Fruit fly (Drosophila melanogaster): ENCODE results near the gene crp.

DNA sequence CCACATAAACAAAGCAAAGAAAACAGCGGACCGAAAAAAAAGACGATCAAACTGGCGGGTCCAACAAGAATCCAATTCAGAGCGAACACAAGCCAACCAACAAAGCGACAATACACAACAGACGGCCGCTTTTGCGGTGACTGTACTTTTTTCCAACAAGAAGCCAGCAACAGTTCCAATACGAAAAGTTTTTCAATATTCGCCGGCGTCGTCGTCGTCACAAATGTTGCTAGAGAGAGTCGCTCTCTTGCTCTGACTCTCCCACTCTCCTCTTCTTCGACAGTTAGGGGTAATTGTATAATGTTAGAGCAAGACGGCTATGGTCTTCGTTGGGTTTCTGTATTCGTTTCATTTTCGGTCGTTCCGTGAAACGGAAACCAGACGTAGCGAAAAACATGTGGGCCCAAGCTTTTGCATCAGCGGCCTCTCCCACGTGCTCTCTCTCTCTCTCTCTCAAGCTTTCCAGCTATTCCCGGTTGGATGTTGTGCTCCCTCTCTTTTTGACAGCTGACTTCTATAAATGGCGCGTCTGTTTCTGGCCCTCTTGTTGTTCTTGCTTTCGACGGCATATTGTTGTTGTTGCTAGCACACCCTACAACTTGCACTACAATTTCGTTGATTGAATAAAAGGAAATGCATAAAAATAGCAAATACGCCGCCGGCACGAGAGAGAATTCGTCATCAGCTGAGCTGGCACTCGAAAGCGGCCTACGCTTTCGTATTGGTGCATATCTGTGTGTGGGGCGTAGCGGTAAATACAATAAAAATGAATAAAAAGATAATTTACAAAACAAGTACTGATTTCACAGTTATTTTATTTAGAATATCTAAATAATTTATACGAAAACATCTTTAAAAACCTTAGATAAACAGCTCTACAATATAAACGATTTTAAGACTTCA, 18.0 kb downstream of the crp start:
- no peak for TF ChIP-seq CG6791 (GFP tag; IDR thresholded peaks at IDR 0.05; ENCODE audit: partially characterized antibody)
- no peak for TF ChIP-seq crc (GFP tag; optimal IDR thresholded peaks at IDR 0.05)
- peak; percentile 98 for TF ChIP-seq CG5180 (GFP tag; optimal IDR thresholded peaks at IDR 0.05)
- peak; percentile 5 for TF ChIP-seq Blimp-1 (GFP tag; optimal IDR thresholded peaks at IDR 0.05)
- TF ChIP-seq CG7987 (GFP tag; optimal IDR thresholded peaks at IDR 0.05) = peak; percentile 95
- no peak for TF ChIP-seq nmo (GFP tag; optimal IDR thresholded peaks at IDR 0.05)

All from whole organism, embryonic.